Worm (Caenorhabditis elegans) whole organism, L1 larva: ENCODE measurements around the gene str-264.

Experiments
- C34B4.2 ChIP-seq: sonication (generic microtip); optimal IDR thresholded peaks from 2 replicates; lab custom pipeline; 2017; ENCODE audit warnings: mild to moderate bottlenecking, missing genetic modification characterization, missing compliant biosample characterization
- ama-1 ChIP-seq: fragments of 150-350 bp; optimal IDR thresholded peaks from 2 replicates; lab custom pipeline; 2014
- blmp-1 ChIP-seq: fragments of 150-350 bp; optimal IDR thresholded peaks from 2 replicates; lab custom pipeline; 2014; ENCODE audit warnings: missing biosample characterization, missing genetic modification characterization
- ceh-63 ChIP-seq: fragments of 200-800 bp; sonication (Bioruptor generic); optimal IDR thresholded peaks from 2 replicates; lab custom pipeline; 2018; ENCODE audit warnings: mild to moderate bottlenecking, missing genetic modification characterization, missing compliant biosample characterization
- ceh-82 ChIP-seq, 3 experiments: fragments of 150-350 bp in 1 of 3; sonication (generic microtip) in 2 of 3; optimal IDR thresholded peaks; 2 replicates each; lab custom pipeline; 2014 to 2017; ENCODE audit warnings: missing biosample characterization in 3 of 3, missing genetic modification characterization in 3 of 3
- ceh-90 ChIP-seq: sonication (generic microtip); optimal IDR thresholded peaks from 2 replicates; lab custom pipeline; 2016; ENCODE audit warnings: missing genetic modification characterization, missing compliant biosample characterization
- ces-1 ChIP-seq: fragments of 150-350 bp; optimal IDR thresholded peaks from 2 replicates; lab custom pipeline; 2014; ENCODE audit warnings: missing biosample characterization, missing genetic modification reagents, missing genetic modification characterization
- dpl-1 ChIP-seq, 3 experiments: fragments of 150-350 bp in 2 of 3; sonication (generic microtip) in 1 of 3; optimal IDR thresholded peaks; 2 replicates each; lab custom pipeline; 2014 to 2017; ENCODE audit warnings: missing biosample characterization in 3 of 3, missing genetic modification characterization in 3 of 3, missing genetic modification reagents in 3 of 3
- efl-1 ChIP-seq, 4 experiments: fragments of 150-350 bp; optimal IDR thresholded peaks in 3 of 4; peaks in 1 of 4; 1 replicate in 1 of 4; 2 replicates in 3 of 4; lab custom pipeline; 2014; ENCODE audit warnings: missing biosample characterization in 2 of 4, missing genetic modification characterization in 2 of 4, missing genetic modification reagents in 2 of 4
- efl-3 ChIP-seq: fragments of 200-800 bp; sonication (Bioruptor generic); optimal IDR thresholded peaks from 2 replicates; lab custom pipeline; 2018; ENCODE audit warnings: mild to moderate bottlenecking, missing genetic modification characterization, missing compliant biosample characterization
- egl-27 ChIP-seq, 2 experiments: fragments of 150-350 bp in 1 of 2; sonication (generic microtip); optimal IDR thresholded peaks; 3 replicates each; lab custom pipeline; 2017 to 2018; ENCODE audit warnings: missing biosample characterization in 2 of 2, missing genetic modification characterization in 2 of 2, missing genetic modification reagents in 2 of 2
- elt-2 ChIP-seq: sonication (generic microtip); optimal IDR thresholded peaks from 2 replicates; lab custom pipeline; 2016; ENCODE audit warnings: missing genetic modification characterization, mild to moderate bottlenecking, inconsistent platforms, missing compliant biosample characterization, missing genetic modification reagents
- ets-5 ChIP-seq: fragments of 200-800 bp; sonication (Bioruptor generic); IDR thresholded peaks from 2 replicates; pipeline ENCODE4 v1.3.6; 2022; ENCODE audit warnings: missing genetic modification characterization, missing compliant biosample characterization
- jun-1 ChIP-seq: fragments of 150-350 bp; optimal IDR thresholded peaks from 2 replicates; lab custom pipeline; 2014; ENCODE audit warnings: missing biosample characterization, missing genetic modification reagents, missing genetic modification characterization
- lin-13 ChIP-seq: fragments of 150-350 bp; optimal IDR thresholded peaks from 2 replicates; lab custom pipeline; 2014; ENCODE audit warnings: missing biosample characterization, missing genetic modification reagents, missing genetic modification characterization
- lin-14 ChIP-seq: fragments of 200-800 bp; sonication (Bioruptor generic); optimal IDR thresholded peaks from 2 replicates; lab custom pipeline; 2018; ENCODE audit warnings: mild to moderate bottlenecking, missing genetic modification characterization, moderate library complexity, missing compliant biosample characterization
- lin-15B ChIP-seq: fragments of 150-350 bp; sonication (generic microtip); optimal IDR thresholded peaks from 3 replicates; lab custom pipeline; 2014; ENCODE audit warnings: missing biosample characterization, missing genetic modification characterization
- lin-35 ChIP-seq, 2 experiments: fragments of 150-350 bp; optimal IDR thresholded peaks; 2 replicates each; lab custom pipeline; 2014; ENCODE audit warnings: missing biosample characterization in 2 of 2, missing genetic modification characterization in 2 of 2, missing genetic modification reagents in 2 of 2
- mef-2 ChIP-seq: fragments of 150-350 bp; optimal IDR thresholded peaks from 2 replicates; lab custom pipeline; 2014; ENCODE audit warnings: missing biosample characterization, missing genetic modification characterization
- nhr-12 ChIP-seq: sonication (generic microtip); optimal IDR thresholded peaks from 2 replicates; lab custom pipeline; 2017; ENCODE audit warnings: missing biosample characterization, missing genetic modification characterization
- nhr-47 ChIP-seq: sonication (generic microtip); optimal IDR thresholded peaks from 2 replicates; lab custom pipeline; 2016; ENCODE audit warnings: mild to moderate bottlenecking, missing genetic modification characterization, moderate library complexity, missing compliant biosample characterization
- nhr-71 ChIP-seq: sonication (generic microtip); optimal IDR thresholded peaks from 2 replicates; lab custom pipeline; 2016; ENCODE audit warnings: mild to moderate bottlenecking, missing genetic modification characterization, moderate library complexity, missing compliant biosample characterization
- nhr-84 ChIP-seq: sonication (generic microtip); optimal IDR thresholded peaks from 2 replicates; lab custom pipeline; 2017; ENCODE audit warnings: missing biosample characterization, missing genetic modification characterization
- nhr-85 ChIP-seq: sonication (generic microtip); peaks from one replicate; lab custom pipeline; 2016; ENCODE audit warnings: missing genetic modification characterization, inconsistent platforms, missing compliant biosample characterization
- nhr-90 ChIP-seq: sonication (generic microtip); optimal IDR thresholded peaks from 2 replicates; lab custom pipeline; 2016; ENCODE audit warnings: mild to moderate bottlenecking, missing genetic modification characterization, missing compliant biosample characterization; ENCODE audit not compliant: poor library complexity
- rnt-1 ChIP-seq: sonication (generic microtip); optimal IDR thresholded peaks from 2 replicates; lab custom pipeline; 2016; ENCODE audit warnings: mild to moderate bottlenecking, missing genetic modification characterization, moderate library complexity, missing compliant biosample characterization
- skn-1 ChIP-seq: fragments of 150-350 bp; optimal IDR thresholded peaks from 2 replicates; lab custom pipeline; 2014; ENCODE audit warnings: missing biosample characterization, missing genetic modification characterization
- sox-4 ChIP-seq: sonication (generic microtip); optimal IDR thresholded peaks from 2 replicates; lab custom pipeline; 2016; ENCODE audit warnings: missing genetic modification characterization, missing compliant biosample characterization
- sptf-1 ChIP-seq: fragments of 150-350 bp; optimal IDR thresholded peaks from 2 replicates; lab custom pipeline; 2014; ENCODE audit warnings: missing biosample characterization, missing genetic modification characterization
- swsn-7 ChIP-seq: sonication (generic microtip); optimal IDR thresholded peaks from 2 replicates; lab custom pipeline; 2016; ENCODE audit warnings: missing genetic modification characterization, missing compliant biosample characterization
- unc-130 ChIP-seq: fragments of 150-350 bp; optimal IDR thresholded peaks from 2 replicates; lab custom pipeline; 2017; ENCODE audit warnings: missing biosample characterization, missing genetic modification characterization, inconsistent platforms
- xbp-1 ChIP-seq: sonication (generic microtip); optimal IDR thresholded peaks from 2 replicates; lab custom pipeline; 2016; ENCODE audit warnings: missing genetic modification characterization, missing compliant biosample characterization
- zip-4 ChIP-seq: fragments of 200-800 bp; sonication (Bioruptor generic); optimal IDR thresholded peaks from 2 replicates; lab custom pipeline; 2018; ENCODE audit warnings: mild to moderate bottlenecking, missing genetic modification characterization, moderate library complexity, missing compliant biosample characterization
- ztf-11 ChIP-seq, 2 experiments: sonication (generic microtip); optimal IDR thresholded peaks; 2 replicates each; lab custom pipeline; 2016 to 2017; ENCODE audit warnings: missing genetic modification characterization in 2 of 2, missing biosample characterization in 1 of 2, missing compliant biosample characterization in 1 of 2

str-264 gene

ce11 chrV:15521920-15522319 is 29.5 kb upstream of the str-264 start, which contains the start of gene lgc-31:
Gene lgc-31 (minus strand): TSS chrV:15522020.
- TF ChIP-seq ces-1 (GFP tag; lab: Kevin White, UChicago) (no peak), ama-1 (lab: Kevin White, UChicago) (no peak), lin-13 (GFP tag; lab: Kevin White, UChicago) (no peak), nhr-47 (no peak), ceh-63 (no peak), blmp-1 (tag; lab: Kevin White, UChicago) (no peak), jun-1 (tag; lab: Kevin White, UChicago) (no peak)
- TF ChIP-seq, all 84 proteins: peak for 0

ce11 chrV:15520398-15520797 is 28.0 kb upstream of the str-264 start:
- TF ChIP-seq lin-15B (tag; lab: Kevin White, UChicago) (no peak), lin-14 (GFP tag; lab: Kevin White, UChicago) (peak; percentile 43)

ce11 chrV:15519845-15520244 is 27.4 kb upstream of the str-264 start:
- no peak for TF ChIP-seq nhr-47
- TF ChIP-seq ets-5 (GFP tag; lab: Robert Waterston, UW): no peak
- no peak for TF ChIP-seq dpl-1 (GFP tag; optimal IDR thresholded peaks at IDR 0.05; lab: Kevin White, UChicago)
- TF ChIP-seq nhr-12 (tag; lab: Kevin White, UChicago): no peak
- no peak for TF ChIP-seq lin-14 (GFP tag; lab: Kevin White, UChicago)
- TF ChIP-seq sox-4 (tag; lab: Kevin White, UChicago): no peak
- no peak for TF ChIP-seq nhr-90 (tag; lab: Kevin White, UChicago)
- TF ChIP-seq egl-27 (tag; optimal IDR thresholded peaks at IDR 0.05; lab: Kevin White, UChicago): no peak
- TF ChIP-seq ceh-82 (tag; optimal IDR thresholded peaks at IDR 0.05; lab: Kevin White, UChicago): no peak
- no peak for TF ChIP-seq swsn-7 (tag; lab: Kevin White, UChicago)
- TF ChIP-seq unc-130 (tag; lab: Kevin White, UChicago): no peak
- no peak for TF ChIP-seq elt-2
- TF ChIP-seq ceh-90: no peak
- TF ChIP-seq zip-4 (GFP tag; lab: Kevin White, UChicago): no peak
- TF ChIP-seq xbp-1: no peak
- no peak for TF ChIP-seq nhr-84
- no peak for TF ChIP-seq efl-3 (GFP tag; lab: Kevin White, UChicago)
- TF ChIP-seq blmp-1 (tag; lab: Kevin White, UChicago): no peak
- TF ChIP-seq, all 84 proteins: peak for 0

ce11 chrV:15517413-15517812 is 25.0 kb upstream of the str-264 start, which contains the start of gene F21A3.3:
Gene F21A3.3 (plus strand): TSS chrV:15517713.
- TF ChIP-seq nhr-85 (tag; lab: Kevin White, UChicago) (peak; percentile 35), lin-14 (GFP tag; lab: Kevin White, UChicago) (peak; percentile 24), blmp-1 (tag; lab: Kevin White, UChicago) (peak; percentile 69), sptf-1 (tag; lab: Kevin White, UChicago) (no peak), ztf-11 (tag; optimal IDR thresholded peaks at IDR 0.05; lab: Kevin White, UChicago) (no peak)

- TF ChIP-seq lin-35 (GFP tag; optimal IDR thresholded peaks at IDR 0.05; lab: Kevin White, UChicago) (no peak), nhr-71 (tag; lab: Kevin White, UChicago) (no peak)
These were observed 24.1 kb upstream of the str-264 start for ce11 chrV:15516476-15516875.

ce11 chrV:15515365-15515764 is 22.9 kb upstream of the str-264 start:
- TF ChIP-seq C34B4.2 (tag; lab: Kevin White, UChicago): no peak
- TF ChIP-seq lin-35 (GFP tag; optimal IDR thresholded peaks at IDR 0.05; lab: Kevin White, UChicago): peak in 1 of 2 experiments; percentile 52
- peak; percentile 53 for TF ChIP-seq rnt-1 (tag; lab: Kevin White, UChicago)
- no peak for TF ChIP-seq mef-2 (tag; lab: Kevin White, UChicago)
- TF ChIP-seq skn-1 (tag; lab: Kevin White, UChicago): no peak
- no peak for TF ChIP-seq efl-1 (optimal IDR thresholded peaks at IDR 0.05; lab: Kevin White, UChicago)
- peak in 1 of 2 experiments; percentile 90 for TF ChIP-seq efl-1 (GFP tag; optimal IDR thresholded peaks at IDR 0.05 in 1 of 2; lab: Kevin White, UChicago)
- peak; percentile 19 for TF ChIP-seq nhr-71 (tag; lab: Kevin White, UChicago)
- TF ChIP-seq lin-14 (GFP tag; lab: Kevin White, UChicago): peak; percentile 2
